Worm (Caenorhabditis elegans) whole organism, mixed stage, embryonic: ENCODE data around the gene K07F5.8.

ENCODE experiments used
- M03D4.4 ChIP-seq: sonication (generic microtip); optimal IDR thresholded peaks from 2 replicates; lab custom pipeline; 2017; ENCODE audit warnings: mild to moderate bottlenecking, missing genetic modification characterization, missing compliant biosample characterization
- blmp-1 ChIP-seq: fragments of 150-350 bp; optimal IDR thresholded peaks from 2 replicates; lab custom pipeline; 2014; ENCODE audit warnings: missing biosample characterization, missing genetic modification characterization
- ceh-39 ChIP-seq: fragments of 150-350 bp; optimal IDR thresholded peaks from 2 replicates; lab custom pipeline; 2014; ENCODE audit warnings: missing biosample characterization, missing genetic modification characterization
- ceh-43 ChIP-seq: fragments of 200-800 bp; sonication (Bioruptor generic); optimal IDR thresholded peaks from 2 replicates; lab custom pipeline; 2018; ENCODE audit warnings: mild to moderate bottlenecking, missing genetic modification characterization, moderate library complexity, missing compliant biosample characterization
- ces-1 ChIP-seq: fragments of 150-350 bp; optimal IDR thresholded peaks from 2 replicates; lab custom pipeline; 2014; ENCODE audit warnings: missing biosample characterization, missing genetic modification reagents, missing genetic modification characterization
- cnd-1 ChIP-seq: fragments of 200-800 bp; sonication (Bioruptor generic); optimal IDR thresholded peaks from 2 replicates; lab custom pipeline; 2018; ENCODE audit warnings: mild to moderate bottlenecking, missing genetic modification characterization, missing compliant biosample characterization
- drap-1 ChIP-seq: fragments of 200-800 bp; sonication (Bioruptor generic); optimal IDR thresholded peaks from 3 replicates; lab custom pipeline; 2018; ENCODE audit warnings: mild to moderate bottlenecking, missing genetic modification characterization, missing compliant biosample characterization
- elt-1 ChIP-seq: sonication (generic microtip); optimal IDR thresholded peaks from 2 replicates; lab custom pipeline; 2017; ENCODE audit warnings: missing genetic modification characterization, mild to moderate bottlenecking, missing compliant biosample characterization, antibody characterized with exemption, moderate library complexity, borderline replicate concordance; ENCODE audit not compliant: insufficient read depth
- elt-3 ChIP-seq: fragments of 150-350 bp; optimal IDR thresholded peaks from 2 replicates; lab custom pipeline; 2014; ENCODE audit warnings: missing biosample characterization, missing genetic modification characterization
- flh-1 ChIP-seq: fragments of 200-800 bp; sonication (Bioruptor generic); optimal IDR thresholded peaks from 2 replicates; lab custom pipeline; 2018; ENCODE audit warnings: mild to moderate bottlenecking, missing genetic modification characterization, moderate library complexity, missing compliant biosample characterization
- ham-2 ChIP-seq: fragments of 200-800 bp; sonication (Bioruptor generic); optimal IDR thresholded peaks from 2 replicates; lab custom pipeline; 2018; ENCODE audit warnings: mild to moderate bottlenecking, missing genetic modification characterization, missing compliant biosample characterization
- hlh-1 ChIP-seq: fragments of 150-350 bp; optimal IDR thresholded peaks from 2 replicates; lab custom pipeline; 2014; ENCODE audit warnings: missing biosample characterization, missing genetic modification reagents, missing genetic modification characterization
- lin-13 ChIP-seq: fragments of 150-350 bp; optimal IDR thresholded peaks from 2 replicates; lab custom pipeline; 2014; ENCODE audit warnings: missing biosample characterization, missing genetic modification characterization
- lin-32 ChIP-seq: fragments of 200-800 bp; sonication (Bioruptor generic); optimal IDR thresholded peaks from 2 replicates; lab custom pipeline; 2018; ENCODE audit warnings: mild to moderate bottlenecking, missing genetic modification characterization, missing compliant biosample characterization
- mab-5 ChIP-seq: fragments of 150-350 bp; optimal IDR thresholded peaks from 2 replicates; lab custom pipeline; 2014; ENCODE audit warnings: missing biosample characterization, missing genetic modification characterization
- nhr-12 ChIP-seq: fragments of 150-350 bp; optimal IDR thresholded peaks from 2 replicates; lab custom pipeline; 2014; ENCODE audit warnings: missing biosample characterization, missing genetic modification characterization
- nhr-2 ChIP-seq: fragments of 150-350 bp; optimal IDR thresholded peaks from 2 replicates; lab custom pipeline; 2014; ENCODE audit warnings: missing biosample characterization, missing genetic modification characterization
- nhr-237 ChIP-seq: fragments of 150-350 bp; optimal IDR thresholded peaks from 2 replicates; lab custom pipeline; 2014; ENCODE audit warnings: missing biosample characterization, missing genetic modification characterization
- nhr-28 ChIP-seq: fragments of 150-350 bp; optimal IDR thresholded peaks from 2 replicates; lab custom pipeline; 2014; ENCODE audit warnings: missing biosample characterization, missing genetic modification characterization
- nhr-76 ChIP-seq: sonication (generic microtip); optimal IDR thresholded peaks from 2 replicates; lab custom pipeline; 2017; ENCODE audit warnings: missing biosample characterization, missing genetic modification characterization
- pha-4 ChIP-seq: fragments of 150-350 bp; optimal IDR thresholded peaks from 2 replicates; lab custom pipeline; 2018; ENCODE audit warnings: missing biosample characterization, missing genetic modification reagents, missing genetic modification characterization
- sem-2 ChIP-seq: fragments of 200-800 bp; sonication (Bioruptor generic); optimal IDR thresholded peaks from 2 replicates; lab custom pipeline; 2018; ENCODE audit warnings: mild to moderate bottlenecking, missing genetic modification characterization, missing compliant biosample characterization
- snpc-4 ChIP-seq: fragments of 150-350 bp; optimal IDR thresholded peaks from 2 replicates; lab custom pipeline; 2014; ENCODE audit warnings: missing biosample characterization, missing genetic modification characterization
- tbx-8 ChIP-seq: fragments of 200-800 bp; sonication (Bioruptor generic); optimal IDR thresholded peaks from 2 replicates; lab custom pipeline; 2018; ENCODE audit warnings: mild to moderate bottlenecking, missing genetic modification characterization, moderate library complexity, missing compliant biosample characterization
- unc-120 ChIP-seq: sonication (generic microtip); optimal IDR thresholded peaks from 2 replicates; lab custom pipeline; 2017; ENCODE audit warnings: missing genetic modification characterization, missing compliant biosample characterization; ENCODE audit not compliant: poor library complexity, severe bottlenecking
- unc-39 ChIP-seq: fragments of 150-350 bp; optimal IDR thresholded peaks from 2 replicates; lab custom pipeline; 2014; ENCODE audit warnings: missing biosample characterization, missing genetic modification characterization
- unc-62 ChIP-seq: fragments of 150-350 bp; optimal IDR thresholded peaks from 2 replicates; lab custom pipeline; 2014; ENCODE audit warnings: missing biosample characterization, missing genetic modification reagents, missing genetic modification characterization
- zip-8 ChIP-seq: fragments of 150-350 bp; optimal IDR thresholded peaks from 2 replicates; lab custom pipeline; 2014; ENCODE audit warnings: missing biosample characterization, missing genetic modification characterization
- ztf-11 ChIP-seq: fragments of 150-350 bp; optimal IDR thresholded peaks from 2 replicates; lab custom pipeline; 2014; ENCODE audit warnings: missing biosample characterization, missing genetic modification characterization

K07F5.8 gene

ce11 chrIV:9875646-9876045 is 26.1 kb upstream of the K07F5.8 start:
- TF ChIP-seq drap-1 (GFP tag; lab: Kevin White, UChicago) (no peak), lin-32 (no peak), unc-62 (GFP tag; lab: Kevin White, UChicago) (no peak), hlh-1 (no peak), elt-3 (no peak), blmp-1 (tag; lab: Kevin White, UChicago) (no peak), M03D4.4 (tag; lab: Kevin White, UChicago) (no peak), nhr-28 (tag; lab: Kevin White, UChicago) (no peak), mab-5 (tag; lab: Kevin White, UChicago) (no peak)
- TF ChIP-seq, all 35 proteins: peak for 0

- TF ChIP-seq pha-4 (tag; lab: Kevin White, UChicago), result peak; percentile 38
- TF ChIP-seq elt-1, result no peak
- TF ChIP-seq flh-1 (GFP tag; lab: Kevin White, UChicago), result no peak
- TF ChIP-seq ceh-43 (GFP tag; lab: Kevin White, UChicago), result no peak
- peak; percentile 64 for TF ChIP-seq unc-62 (GFP tag; lab: Kevin White, UChicago)
- TF ChIP-seq unc-120, result peak; percentile 61
- peak; percentile 66 for TF ChIP-seq hlh-1
- TF ChIP-seq ceh-39 (tag; lab: Kevin White, UChicago), result no peak
- peak; percentile 7 for TF ChIP-seq nhr-237 (tag; lab: Kevin White, UChicago)
- no peak for TF ChIP-seq cnd-1 (tag; lab: Kevin White, UChicago)
- TF ChIP-seq ces-1 (GFP tag; lab: Kevin White, UChicago), result peak; percentile 28
Observed at ce11 chrIV:9873837-9874236, 24.3 kb upstream of the K07F5.8 start.

ce11 chrIV:9872786-9873185 is 23.3 kb upstream of the K07F5.8 start:
- no peak for TF ChIP-seq unc-62 (GFP tag; lab: Kevin White, UChicago)
- no peak for TF ChIP-seq ceh-43 (GFP tag; lab: Kevin White, UChicago)
- no peak for TF ChIP-seq ceh-39 (tag; lab: Kevin White, UChicago)
- no peak for TF ChIP-seq lin-32
- TF ChIP-seq elt-1, result no peak
- no peak for TF ChIP-seq nhr-2 (tag; lab: Kevin White, UChicago)

- TF ChIP-seq ztf-11 (tag; lab: Kevin White, UChicago) (no peak), ceh-43 (GFP tag; lab: Kevin White, UChicago) (no peak), tbx-8 (GFP tag; lab: Kevin White, UChicago) (no peak), sem-2 (GFP tag; lab: Kevin White, UChicago) (no peak), drap-1 (GFP tag; lab: Kevin White, UChicago) (no peak), nhr-2 (tag; lab: Kevin White, UChicago) (no peak)
Observed at ce11 chrIV:9872210-9872609, 22.7 kb upstream of the K07F5.8 start.

ce11 chrIV:9869344-9869743 is 19.8 kb upstream of the K07F5.8 start:
- TF ChIP-seq nhr-76 (no peak), unc-120 (no peak), ces-1 (GFP tag; lab: Kevin White, UChicago) (no peak)

- TF ChIP-seq lin-13 (tag; lab: Kevin White, UChicago), result no peak
- no peak for TF ChIP-seq zip-8
- no peak for TF ChIP-seq nhr-12 (tag; lab: Kevin White, UChicago)
- no peak for TF ChIP-seq snpc-4 (tag; lab: Kevin White, UChicago)
- no peak for TF ChIP-seq nhr-28 (tag; lab: Kevin White, UChicago)
- TF ChIP-seq nhr-76, result no peak
- no peak for TF ChIP-seq ces-1 (GFP tag; lab: Kevin White, UChicago)
Observed at ce11 chrIV:9867915-9868314, 18.4 kb upstream of the K07F5.8 start.

- TF ChIP-seq ces-1 (GFP tag; lab: Kevin White, UChicago), result no peak
- TF ChIP-seq ceh-39 (tag; lab: Kevin White, UChicago), result no peak
- TF ChIP-seq M03D4.4 (tag; lab: Kevin White, UChicago), result no peak
- TF ChIP-seq unc-120, result no peak
- TF ChIP-seq lin-13 (tag; lab: Kevin White, UChicago), result no peak
- no peak for TF ChIP-seq elt-1
- no peak for TF ChIP-seq unc-62 (GFP tag; lab: Kevin White, UChicago)
- no peak for TF ChIP-seq nhr-28 (tag; lab: Kevin White, UChicago)
- TF ChIP-seq blmp-1 (tag; lab: Kevin White, UChicago), result no peak
- TF ChIP-seq unc-39, result no peak
- TF ChIP-seq nhr-2 (tag; lab: Kevin White, UChicago), result no peak
- TF ChIP-seq ham-2, result no peak
Observed at ce11 chrIV:9866865-9867264, 17.3 kb upstream of the K07F5.8 start.
